Fruit fly (Drosophila melanogaster) S2 (cell line): Measurements from ENCODE around the gene CG6230.

Experiments used
- CG8478 ChIP-seq: fragments of >200 bp; optimal IDR thresholded peaks from 2 replicates; lab custom pipeline; 2018
- CTCF ChIP-seq, 2 experiments: fragments of >200 bp; optimal IDR thresholded peaks; 2 replicates each; lab custom pipeline; 2018

DNA sequence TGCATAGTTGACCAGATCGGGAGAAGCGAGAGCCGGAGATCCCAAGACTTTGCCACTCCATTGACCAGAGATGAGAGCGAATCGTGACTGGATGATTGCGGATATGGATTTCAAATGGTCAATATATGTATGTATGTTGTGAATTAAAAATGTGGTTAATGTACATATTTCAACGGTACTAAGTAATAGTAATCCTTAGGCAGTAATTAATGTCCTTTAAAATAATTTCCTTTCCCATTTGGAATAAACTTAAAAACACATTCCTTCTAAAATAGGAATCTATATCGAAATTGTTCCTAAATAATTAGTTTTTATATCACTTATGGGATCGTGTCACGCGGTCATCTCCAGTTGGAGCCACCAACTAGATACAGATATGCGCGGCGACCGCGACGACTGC is 46.2 kb downstream of the CG6230 start:
- TF ChIP-seq CTCF (optimal IDR thresholded peaks at IDR 0.05; lab: Kevin White, UChicago) = no peak
- TF ChIP-seq CG8478 = no peak
